Worm (Caenorhabditis elegans) whole organism, late embryonic: ENCODE results near the gene cccp-1.

ENCODE experiments used
- npax-4 ChIP-seq: sonication (generic microtip); optimal IDR thresholded peaks from 2 replicates; lab custom pipeline; 2016; ENCODE audit warnings: missing genetic modification characterization, missing compliant biosample characterization
- odd-2 ChIP-seq: sonication (generic microtip); optimal IDR thresholded peaks from 2 replicates; lab custom pipeline; 2017; ENCODE audit warnings: antibody characterized with exemption, mild to moderate bottlenecking, missing genetic modification characterization, missing compliant biosample characterization
- pqm-1 ChIP-seq: sonication (generic microtip); optimal IDR thresholded peaks from 2 replicates; lab custom pipeline; 2016; ENCODE audit warnings: missing genetic modification characterization, missing compliant biosample characterization

DNA sequence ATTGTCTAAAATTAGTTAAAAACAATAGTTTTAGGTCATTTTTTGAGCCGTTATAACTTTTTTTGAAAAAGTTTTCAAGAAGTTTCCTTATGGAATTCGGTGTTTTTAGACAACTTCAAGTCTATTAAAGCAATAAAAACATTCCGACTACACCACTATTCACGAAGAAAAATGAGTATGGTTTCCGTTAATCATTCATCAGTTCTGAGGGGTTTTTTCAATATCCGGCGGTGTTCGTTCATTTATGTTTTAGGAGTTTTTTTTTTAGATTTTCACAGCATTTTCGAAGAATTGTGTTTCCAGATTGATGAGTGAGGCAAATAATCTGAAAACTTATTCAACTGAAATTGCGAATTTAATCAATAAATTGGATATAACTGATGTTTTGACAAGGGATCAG lies 38.6 kb upstream of the cccp-1 start, which contains the start of gene Y49E10.27:
- no peak for TF ChIP-seq pqm-1 (tag; lab: Kevin White, UChicago)
- no peak for TF ChIP-seq odd-2 (tag; lab: Kevin White, UChicago)
- no peak for TF ChIP-seq npax-4
